Fruit fly (Drosophila melanogaster) whole organism, embryonic: Measurements from ENCODE around the gene CG4586.
A peak's percentile ranks its signal among the peaks of the same experiment; 100 is the strongest.

ENCODE experiments used
- B-H2 ChIP-seq: fragments of 200-800 bp; sonication (Bioruptor generic); optimal IDR thresholded peaks from 2 replicates; lab custom pipeline; 2018; ENCODE audit warnings: missing biosample characterization, mild to moderate bottlenecking, missing genetic modification characterization
- CG1024 ChIP-seq: fragments of 200-800 bp; sonication (Bioruptor generic); IDR thresholded peaks from 2 replicates; pipeline ENCODE4 v1.3.6; 2022; ENCODE audit warnings: missing biosample characterization, missing genetic modification characterization
- CG10267 ChIP-seq: fragments of 200-800 bp; sonication (Bioruptor generic); optimal IDR thresholded peaks from 2 replicates; lab custom pipeline; 2018; ENCODE audit warnings: missing biosample characterization, mild to moderate bottlenecking, missing genetic modification characterization, moderate library complexity
- CG11695 ChIP-seq: fragments of 200-800 bp; sonication (Bioruptor generic); IDR thresholded peaks from 3 replicates; pipeline ENCODE4 v1.3.6; 2022; ENCODE audit warnings: missing biosample characterization, missing genetic modification characterization
- CG1233 ChIP-seq: fragments of 200-800 bp; sonication (Bioruptor generic); optimal IDR thresholded peaks from 4 replicates; lab custom pipeline; 2018; ENCODE audit warnings: missing biosample characterization, mild to moderate bottlenecking, missing genetic modification characterization
- CG12769 ChIP-seq: fragments of 200-800 bp; sonication (Bioruptor generic); optimal IDR thresholded peaks from 2 replicates; lab custom pipeline; 2019; ENCODE audit warnings: missing biosample characterization, mild to moderate bottlenecking, missing genetic modification characterization, moderate library complexity
- CG13894 ChIP-seq: fragments of 200-800 bp; sonication (Bioruptor generic); optimal IDR thresholded peaks from 3 replicates; lab custom pipeline; 2018; ENCODE audit warnings: missing biosample characterization, mild to moderate bottlenecking, missing genetic modification characterization, moderate library complexity
- CG1529 ChIP-seq: fragments of 200-800 bp; sonication (Bioruptor generic); optimal IDR thresholded peaks from 3 replicates; lab custom pipeline; 2018; ENCODE audit warnings: missing biosample characterization, missing genetic modification characterization
- CG15479 ChIP-seq: fragments of 200-800 bp; sonication (Bioruptor generic); optimal IDR thresholded peaks from 3 replicates; lab custom pipeline; 2019; ENCODE audit warnings: missing biosample characterization, mild to moderate bottlenecking, missing genetic modification characterization, moderate library complexity
- CG17361 ChIP-seq: fragments of 200-800 bp; sonication (Bioruptor generic); IDR thresholded peaks from 3 replicates; pipeline ENCODE4 v1.3.6; 2022; ENCODE audit warnings: missing biosample characterization, missing genetic modification characterization
- CG2678 ChIP-seq: fragments of 200-800 bp; sonication (Bioruptor generic); optimal IDR thresholded peaks from 3 replicates; lab custom pipeline; 2019; ENCODE audit warnings: missing biosample characterization, mild to moderate bottlenecking, missing genetic modification characterization, moderate library complexity
- CG31441 ChIP-seq: fragments of 200-800 bp; sonication (Bioruptor generic); IDR thresholded peaks from 2 replicates; pipeline ENCODE4 v1.3.6; 2022; ENCODE audit warnings: missing biosample characterization, missing genetic modification characterization
- CG32772 ChIP-seq: fragments of 200-800 bp; sonication (Bioruptor generic); IDR thresholded peaks from 2 replicates; pipeline ENCODE4 v1.3.6; 2022; ENCODE audit warnings: missing biosample characterization, missing genetic modification characterization
- CG34224 ChIP-seq: fragments of 200-800 bp; sonication (Bioruptor generic); IDR thresholded peaks from 3 replicates; pipeline ENCODE4 v1.3.6; 2022; ENCODE audit warnings: missing biosample characterization, missing genetic modification characterization; ENCODE audit not compliant: partially characterized antibody
- CG34376 ChIP-seq: fragments of 200-800 bp; sonication (Bioruptor generic); optimal IDR thresholded peaks from 2 replicates; lab custom pipeline; 2018; ENCODE audit warnings: missing biosample characterization, mild to moderate bottlenecking, missing genetic modification characterization
- CG3726 ChIP-seq: fragments of 200-800 bp; sonication (Bioruptor generic); IDR thresholded peaks from 3 replicates; pipeline ENCODE4, ENCODE4 v1.3.6; 2022; ENCODE audit warnings: missing biosample characterization, missing genetic modification characterization
- CG4707 ChIP-seq: fragments of 200-800 bp; sonication (Bioruptor generic); optimal IDR thresholded peaks from 2 replicates; lab custom pipeline; 2018; ENCODE audit warnings: missing biosample characterization, mild to moderate bottlenecking, missing genetic modification characterization, moderate library complexity
- CG4730 ChIP-seq: fragments of 200-800 bp; sonication (Bioruptor generic); IDR thresholded peaks from 2 replicates; pipeline ENCODE4 v1.3.6; 2022; ENCODE audit warnings: missing biosample characterization, missing genetic modification characterization
- CG9215 ChIP-seq: fragments of 200-800 bp; sonication (Bioruptor generic); IDR thresholded peaks from 2 replicates; pipeline ENCODE4 v1.3.6; 2022; ENCODE audit warnings: missing biosample characterization, missing genetic modification characterization
- CrebB ChIP-seq: fragments of 200-800 bp; sonication (Bioruptor generic); optimal IDR thresholded peaks from 3 replicates; lab custom pipeline; 2018; ENCODE audit warnings: missing biosample characterization, mild to moderate bottlenecking, missing genetic modification characterization
- Dll ChIP-seq: fragments of 200-800 bp; sonication (Bioruptor generic); IDR thresholded peaks from 4 replicates; pipeline ENCODE4 v1.3.6; 2022; ENCODE audit warnings: missing biosample characterization, missing genetic modification characterization; ENCODE audit not compliant: partially characterized antibody
- GATAe ChIP-seq: fragments of 200-800 bp; sonication (Bioruptor generic); conservative IDR thresholded peaks from 2 replicates; pipeline ENCODE4 v1.3.6; 2022; ENCODE audit warnings: missing biosample characterization, missing genetic modification characterization
- HLH54F ChIP-seq: fragments of 200-800 bp; sonication (Bioruptor generic); optimal IDR thresholded peaks from 3 replicates; lab custom pipeline; 2016; ENCODE audit warnings: missing biosample characterization, missing genetic modification characterization
- MBD-R2 ChIP-seq: fragments of 200-800 bp; sonication (Bioruptor generic); IDR thresholded peaks from 2 replicates; pipeline ENCODE4 v1.3.6; 2022; ENCODE audit warnings: missing biosample characterization, missing genetic modification characterization
- Mes4 ChIP-seq: fragments of 200-800 bp; sonication (Bioruptor generic); optimal IDR thresholded peaks from 2 replicates; lab custom pipeline; 2016; ENCODE audit warnings: missing biosample characterization, missing genetic modification characterization
- NFAT ChIP-seq: fragments of 200-800 bp; sonication (Bioruptor generic); IDR thresholded peaks from 2 replicates; pipeline ENCODE4 v1.3.6; 2022; ENCODE audit warnings: missing biosample characterization, missing genetic modification characterization
- Oli ChIP-seq: fragments of 200-800 bp; sonication (Bioruptor generic); optimal IDR thresholded peaks from 2 replicates; lab custom pipeline; 2018; ENCODE audit warnings: missing biosample characterization, mild to moderate bottlenecking, missing genetic modification characterization, moderate library complexity
- ac ChIP-seq: fragments of 200-800 bp; sonication (Bioruptor generic); optimal IDR thresholded peaks from 3 replicates; lab custom pipeline; 2017; ENCODE audit warnings: missing biosample characterization, mild to moderate bottlenecking, missing genetic modification characterization
- ash1 ChIP-seq: fragments of 200-800 bp; sonication (Bioruptor generic); optimal IDR thresholded peaks from 2 replicates; lab custom pipeline; 2018; ENCODE audit warnings: missing biosample characterization, mild to moderate bottlenecking, missing genetic modification characterization
- caup ChIP-seq: fragments of 200-800 bp; sonication (Bioruptor generic); optimal IDR thresholded peaks from 3 replicates; lab custom pipeline; 2017; ENCODE audit warnings: missing biosample characterization, mild to moderate bottlenecking, missing genetic modification characterization, moderate library complexity; ENCODE audit not compliant: severe bottlenecking
- chif ChIP-seq, 2 experiments: fragments of 200-800 bp; sonication (Bioruptor generic); optimal IDR thresholded peaks; 3 replicates each; lab custom pipeline; 2016; ENCODE audit warnings: missing biosample characterization in 2 of 2, missing genetic modification characterization in 2 of 2
- chinmo ChIP-seq: fragments of 200-800 bp; sonication (Bioruptor generic); IDR thresholded peaks from 4 replicates; pipeline ENCODE4 v1.3.6; 2022; ENCODE audit warnings: missing biosample characterization, missing genetic modification characterization; ENCODE audit not compliant: partially characterized antibody
- chn ChIP-seq: fragments of 200-800 bp; sonication (Bioruptor generic); optimal IDR thresholded peaks from 2 replicates; lab custom pipeline; 2016; ENCODE audit warnings: missing biosample characterization, missing genetic modification characterization
- crc ChIP-seq: fragments of 200-800 bp; sonication (Bioruptor generic); optimal IDR thresholded peaks from 2 replicates; lab custom pipeline; 2016; ENCODE audit warnings: missing biosample characterization, missing genetic modification characterization
- crol ChIP-seq: fragments of 200-800 bp; sonication (Bioruptor generic); IDR thresholded peaks from 2 replicates; pipeline ENCODE4 v1.3.6; 2022; ENCODE audit warnings: missing biosample characterization, missing genetic modification characterization
- disco-r ChIP-seq: fragments of 200-800 bp; sonication (Bioruptor generic); optimal IDR thresholded peaks from 2 replicates; lab custom pipeline; 2016; ENCODE audit warnings: missing biosample characterization, missing genetic modification characterization
- dmrt99B ChIP-seq: fragments of 200-800 bp; sonication (Bioruptor generic); optimal IDR thresholded peaks from 2 replicates; lab custom pipeline; 2018; ENCODE audit warnings: missing biosample characterization, mild to moderate bottlenecking, missing genetic modification characterization, moderate library complexity
- gcm ChIP-seq: fragments of 200-800 bp; sonication (Bioruptor generic); optimal IDR thresholded peaks from 2 replicates; lab custom pipeline; 2019; ENCODE audit warnings: missing biosample characterization, mild to moderate bottlenecking, missing genetic modification characterization, moderate library complexity
- gsb-n ChIP-seq: fragments of 200-800 bp; sonication (Bioruptor generic); optimal IDR thresholded peaks from 3 replicates; lab custom pipeline; 2018; ENCODE audit warnings: missing biosample characterization, mild to moderate bottlenecking, missing genetic modification characterization
- ham ChIP-seq: fragments of 200-800 bp; sonication (Bioruptor generic); IDR thresholded peaks from 2 replicates; pipeline ENCODE4 v1.3.6; 2022; ENCODE audit warnings: missing biosample characterization, missing genetic modification characterization
- mld ChIP-seq: fragments of 200-800 bp; sonication (Bioruptor generic); IDR thresholded peaks from 3 replicates; pipeline ENCODE4 v1.3.6; 2022; ENCODE audit warnings: missing biosample characterization, missing genetic modification characterization; ENCODE audit not compliant: partially characterized antibody
- nau ChIP-seq: fragments of 200-800 bp; sonication (Bioruptor generic); optimal IDR thresholded peaks from 3 replicates; lab custom pipeline; 2017; ENCODE audit warnings: missing biosample characterization, mild to moderate bottlenecking, missing genetic modification characterization, missing genetic modification reagents
- nmo ChIP-seq: fragments of 200-800 bp; sonication (Bioruptor generic); optimal IDR thresholded peaks from 2 replicates; lab custom pipeline; 2018; ENCODE audit warnings: missing biosample characterization, mild to moderate bottlenecking, missing genetic modification characterization, moderate library complexity
- run ChIP-seq: fragments of 200-800 bp; sonication (Bioruptor generic); optimal IDR thresholded peaks from 3 replicates; lab custom pipeline; 2018; ENCODE audit warnings: missing biosample characterization, mild to moderate bottlenecking, missing genetic modification characterization
- slp2 ChIP-seq: fragments of 200-800 bp; sonication (Bioruptor generic); optimal IDR thresholded peaks from 2 replicates; lab custom pipeline; 2016; ENCODE audit warnings: missing biosample characterization, missing genetic modification characterization
- sr ChIP-seq: fragments of 200-800 bp; sonication (Bioruptor generic); IDR thresholded peaks from 3 replicates; pipeline ENCODE4 v1.3.6; 2022; ENCODE audit warnings: missing biosample characterization, missing genetic modification characterization
- tin ChIP-seq: fragments of 200-800 bp; sonication (Bioruptor generic); optimal IDR thresholded peaks from 3 replicates; lab custom pipeline; 2016; ENCODE audit warnings: missing biosample characterization, missing genetic modification characterization
- tx ChIP-seq: fragments of 200-800 bp; sonication (Bioruptor generic); optimal IDR thresholded peaks from 2 replicates; lab custom pipeline; 2016; ENCODE audit warnings: missing biosample characterization, missing genetic modification characterization
- z ChIP-seq: fragments of 200-800 bp; sonication (Bioruptor generic); IDR thresholded peaks from 3 replicates; pipeline ENCODE4 v1.3.6; 2022; ENCODE audit warnings: missing biosample characterization, missing genetic modification characterization
- zf30C ChIP-seq: fragments of 200-800 bp; sonication (Bioruptor generic); optimal IDR thresholded peaks from 3 replicates; lab custom pipeline; 2018; ENCODE audit warnings: missing biosample characterization, mild to moderate bottlenecking, missing genetic modification characterization

Gene CG4586

DNA sequence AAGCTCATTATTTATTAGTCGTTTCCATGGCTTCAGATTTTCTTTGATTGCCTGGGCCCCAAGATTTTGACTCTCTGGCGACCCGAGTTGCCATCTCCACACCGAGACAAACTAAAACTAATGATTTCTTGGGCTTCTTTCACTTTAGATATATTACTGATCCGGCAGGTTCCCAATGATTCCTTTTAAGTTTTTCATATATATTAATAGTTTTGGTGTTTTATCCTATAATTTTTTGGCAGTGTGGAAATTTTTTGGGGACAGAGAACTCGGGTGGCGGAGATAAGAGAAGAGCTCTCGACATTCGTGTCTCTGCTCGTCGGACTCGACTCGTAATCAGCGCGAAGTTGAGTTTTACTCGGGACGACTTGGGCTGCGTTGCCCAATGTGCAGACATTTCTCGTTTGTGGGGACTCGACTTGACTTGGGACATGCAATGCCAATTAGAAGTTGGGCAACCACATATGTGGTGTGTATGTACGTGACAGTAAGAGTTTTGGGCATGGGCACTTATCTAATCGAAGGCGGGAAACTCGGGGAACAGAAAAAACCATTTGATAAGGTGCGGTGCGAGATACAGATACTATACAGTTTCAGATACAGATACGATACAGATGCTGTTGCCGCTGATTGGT is 31.5 kb downstream of the CG4586 start (continued):
- peak; percentile 34 for TF ChIP-seq CG1529 (GFP tag; lab: Kevin White, UChicago)
- no peak for TF ChIP-seq Mes4 (GFP tag; lab: Kevin White, UChicago)
- TF ChIP-seq z (GFP tag; lab: Robert Waterston, UW): peak; percentile 11; the same call in 1 of the 3 replicates
- TF ChIP-seq CG11695 (GFP tag; lab: Robert Waterston, UW): peak; percentile 55
- TF ChIP-seq ash1 (GFP tag; lab: Kevin White, UChicago): no peak
- no peak for TF ChIP-seq CG3726
- no peak for TF ChIP-seq nau (GFP tag; lab: Kevin White, UChicago)
- peak; percentile 26; the same call in 1 of the 2 replicates for TF ChIP-seq MBD-R2
- no peak for TF ChIP-seq crol (GFP tag; lab: Robert Waterston, UW)
- TF ChIP-seq gcm (GFP tag; lab: Kevin White, UChicago): no peak
- TF ChIP-seq CG4707 (GFP tag; lab: Kevin White, UChicago): no peak
- TF ChIP-seq CG9215 (GFP tag; lab: Robert Waterston, UW): peak; percentile 41; the same call in 1 of the 2 replicates
- no peak for TF ChIP-seq GATAe (GFP tag; lab: Robert Waterston, UW)
- TF ChIP-seq mld (GFP tag; lab: Robert Waterston, UW): no peak
- no peak for TF ChIP-seq CG32772 (GFP tag; lab: Robert Waterston, UW)
- no peak for TF ChIP-seq disco-r
- TF ChIP-seq dmrt99B (tag; lab: Kevin White, UChicago): peak; percentile 56
- TF ChIP-seq gsb-n: peak; percentile 31
- TF ChIP-seq NFAT: peak; percentile 36; the same call in 1 of the 2 replicates
- peak; percentile 46 for TF ChIP-seq CG2678 (tag; lab: Kevin White, UChicago)
- peak; percentile 75 for TF ChIP-seq CG31441
- TF ChIP-seq crc (GFP tag; lab: Kevin White, UChicago): no peak
- no peak for TF ChIP-seq tx
- TF ChIP-seq CG10267: peak; percentile 30
- no peak for TF ChIP-seq run
- TF ChIP-seq ham (GFP tag; lab: Robert Waterston, UW): no peak
- TF ChIP-seq CG12769 (tag; lab: Kevin White, UChicago): peak; percentile 59
- TF ChIP-seq B-H2: no peak
- no peak for TF ChIP-seq tin (GFP tag; lab: Kevin White, UChicago)
- no peak for TF ChIP-seq CG34224
- peak; percentile 64; the same call in 1 of the 4 replicates for TF ChIP-seq chinmo (GFP tag; lab: Robert Waterston, UW)
- peak; percentile 17 for TF ChIP-seq nmo
- TF ChIP-seq HLH54F (GFP tag; lab: Kevin White, UChicago): peak; percentile 2
- peak; percentile 49 for TF ChIP-seq chn (GFP tag; lab: Kevin White, UChicago)
- TF ChIP-seq CG1233: no peak
- peak; percentile 20 for TF ChIP-seq Oli (tag; lab: Kevin White, UChicago)
- peak; percentile 45 for TF ChIP-seq CG1024
- peak; percentile 39 for TF ChIP-seq caup (GFP tag; lab: Kevin White, UChicago)
- 0 out of 2 replicates have a peak, but pooled peaks have one; percentile 15 for TF ChIP-seq CG4730 (GFP tag; lab: Robert Waterston, UW)
- peak; percentile 72 for TF ChIP-seq CG17361 (GFP tag; lab: Robert Waterston, UW)
- peak; percentile 11 for TF ChIP-seq slp2 (GFP tag; lab: Kevin White, UChicago)
- peak; percentile 44 for TF ChIP-seq CG13894 (tag; lab: Kevin White, UChicago)
- no peak for TF ChIP-seq CrebB (tag; lab: Kevin White, UChicago)
- no peak for TF ChIP-seq sr (GFP tag; lab: Robert Waterston, UW)
- TF ChIP-seq chif (GFP tag; optimal IDR thresholded peaks at IDR 0.05; lab: Kevin White, UChicago): no peak
- TF ChIP-seq zf30C (GFP tag; lab: Kevin White, UChicago): peak; percentile 77
- TF ChIP-seq CG15479 (GFP tag; lab: Kevin White, UChicago): peak; percentile 42
- no peak for TF ChIP-seq Dll
- no peak for TF ChIP-seq ac
- TF ChIP-seq CG34376 (GFP tag; lab: Kevin White, UChicago): no peak
